Worm (Caenorhabditis elegans): ENCODE results near the gene cnt-2.

Gene cnt-2

ce11 chrIII:10612333-10612732 lies 42.5 kb upstream of the cnt-2 start, which contains the start of gene Y39A1A.24:
Gene Y39A1A.24, plus strand, starts transcription at chrIII:10612633.
- TF ChIP-seq ama-1 (optimal IDR thresholded peaks at IDR 0.05) (no peak), hlh-4 (tag; optimal IDR thresholded peaks at IDR 0.05) (no peak), snu-23 (GFP tag; optimal IDR thresholded peaks at IDR 0.05) (no peak), skn-1 (tag; optimal IDR thresholded peaks at IDR 0.05) (no peak), isw-1 (GFP tag; IDR thresholded peaks at IDR 0.05) (no peak)

ce11 chrIII:10615166-10615565 lies 39.7 kb upstream of the cnt-2 start, which contains the start of gene mrpl-22:
Gene mrpl-22, plus strand, starts transcription at chrIII:10615466.
- no peak for TF ChIP-seq jun-1 (tag; optimal IDR thresholded peaks at IDR 0.05)
- TF ChIP-seq fkh-4 (tag; optimal IDR thresholded peaks at IDR 0.05; ENCODE audit: borderline replicate concordance), result no peak
- TF ChIP-seq ceh-8 (GFP tag; optimal IDR thresholded peaks at IDR 0.05), result no peak
- no peak for TF ChIP-seq nhr-90 (tag; optimal IDR thresholded peaks at IDR 0.05; ENCODE audit: poor library complexity)
- no peak for TF ChIP-seq tlp-1 (tag; optimal IDR thresholded peaks at IDR 0.05)
- no peak for TF ChIP-seq mab-9 (GFP tag; IDR thresholded peaks at IDR 0.05)

- peak; percentile 89 for TF ChIP-seq dsc-1 (tag; optimal IDR thresholded peaks at IDR 0.05)
- no peak for TF ChIP-seq ama-1 (optimal IDR thresholded peaks at IDR 0.05)
- TF ChIP-seq unc-98 (GFP tag; IDR thresholded peaks at IDR 0.05), result peak; percentile 71
- TF ChIP-seq aly-2 (tag; optimal IDR thresholded peaks at IDR 0.05), result peak; percentile 49
- peak; percentile 61; the same call in 1 of the 2 replicates for TF ChIP-seq ceh-88 (GFP tag; IDR thresholded peaks at IDR 0.05)
- peak; percentile 74 to 84 for TF ChIP-seq efl-1 (optimal IDR thresholded peaks at IDR 0.05)
- TF ChIP-seq efl-1 (GFP tag; optimal IDR thresholded peaks at IDR 0.05 in 1 of 2), result peak; percentile 85 to 98
- TF ChIP-seq efl-3 (GFP tag; optimal IDR thresholded peaks at IDR 0.05), result peak; percentile 77
- peak in 1 of 2 experiments; percentile 77 for TF ChIP-seq mdl-1 (tag; optimal IDR thresholded peaks at IDR 0.05)
- no peak for TF ChIP-seq ceh-63 (GFP tag; optimal IDR thresholded peaks at IDR 0.05)
- TF ChIP-seq ztf-11 (tag; optimal IDR thresholded peaks at IDR 0.05), result peak in 1 of 2 experiments; percentile 96
- TF ChIP-seq sup-37 (GFP tag; optimal IDR thresholded peaks at IDR 0.05), result peak; percentile 47
- TF ChIP-seq unc-62 (GFP tag; optimal IDR thresholded peaks at IDR 0.05), result no peak
- TF ChIP-seq pax-3 (tag; optimal IDR thresholded peaks at IDR 0.05), result peak; percentile 93
- peak; percentile 87 for TF ChIP-seq nhr-19 (GFP tag; conservative IDR thresholded peaks at IDR 0.05)
- no peak for TF ChIP-seq zag-1 (tag; optimal IDR thresholded peaks at IDR 0.05)
- no peak for TF ChIP-seq nhr-11 (tag; optimal IDR thresholded peaks at IDR 0.05)
- peak; percentile 70 for TF ChIP-seq elt-2 (tag; optimal IDR thresholded peaks at IDR 0.05)
- peak in 2 of 3 experiments; percentile 36 to 66 for TF ChIP-seq ceh-82 (tag; optimal IDR thresholded peaks at IDR 0.05)
- peak; percentile 47 for TF ChIP-seq hlh-4 (tag; optimal IDR thresholded peaks at IDR 0.05)
- TF ChIP-seq snu-23 (GFP tag; optimal IDR thresholded peaks at IDR 0.05), result peak; percentile 94
- TF ChIP-seq sptf-1 (tag; optimal IDR thresholded peaks at IDR 0.05), result no peak
- TF ChIP-seq fkh-4 (tag; optimal IDR thresholded peaks at IDR 0.05; ENCODE audit: borderline replicate concordance), result peak; percentile 98
- TF ChIP-seq nhr-20 (tag; optimal IDR thresholded peaks at IDR 0.05), result peak; percentile 91
- peak in 2 of 6 experiments; percentile 73 to 85 for TF ChIP-seq elt-3 (tag; optimal IDR thresholded peaks at IDR 0.05)
- peak; percentile 52 for TF ChIP-seq unc-130 (tag; optimal IDR thresholded peaks at IDR 0.05)
- no peak for TF ChIP-seq tlp-1 (tag; optimal IDR thresholded peaks at IDR 0.05)
- peak; percentile 95 for TF ChIP-seq nhr-71 (tag; optimal IDR thresholded peaks at IDR 0.05)
- TF ChIP-seq pag-3 (tag; optimal IDR thresholded peaks at IDR 0.05; ENCODE audit: borderline replicate concordance, insufficient read depth), result no peak
- TF ChIP-seq tbx-2 (tag; optimal IDR thresholded peaks at IDR 0.05), result peak; percentile 93
- no peak for TF ChIP-seq alr-1 (tag; optimal IDR thresholded peaks at IDR 0.05; ENCODE audit: borderline replicate concordance)
- no peak for TF ChIP-seq mef-2 (tag; optimal IDR thresholded peaks at IDR 0.05)
- TF ChIP-seq egl-13 (tag; optimal IDR thresholded peaks at IDR 0.05), result peak; percentile 85
- TF ChIP-seq nhr-237 (tag; optimal IDR thresholded peaks at IDR 0.05), result peak; percentile 38
- peak; percentile 90 for TF ChIP-seq mab-9 (GFP tag; IDR thresholded peaks at IDR 0.05)
- TF ChIP-seq xbp-1 (tag; optimal IDR thresholded peaks at IDR 0.05), result peak; percentile 84
- TF ChIP-seq lin-13 (GFP tag; optimal IDR thresholded peaks at IDR 0.05), result peak; percentile 77
- peak; percentile 58 for TF ChIP-seq lin-39 (tag; optimal IDR thresholded peaks at IDR 0.05)
- peak; percentile 83 to 86 for TF ChIP-seq lsy-2 (tag; optimal IDR thresholded peaks at IDR 0.05)
- TF ChIP-seq mep-1 (tag; optimal IDR thresholded peaks at IDR 0.05), result peak; percentile 50
- peak; percentile 97 for TF ChIP-seq lir-3 (tag; optimal IDR thresholded peaks at IDR 0.05; ENCODE audit: poor library complexity)
- TF ChIP-seq zip-4 (GFP tag; optimal IDR thresholded peaks at IDR 0.05), result peak; percentile 50
Observed at ce11 chrIII:10621208-10621607, 33.6 kb upstream of the cnt-2 start, which contains the start of the genes lron-10 and hpr-9. Gene lron-10, minus strand, starts transcription at chrIII:10621369. Gene hpr-9, plus strand, starts transcription at chrIII:10621551.
